Worm (Caenorhabditis elegans): ENCODE data around the gene R04F11.2.

Gene R04F11.2

DNA sequence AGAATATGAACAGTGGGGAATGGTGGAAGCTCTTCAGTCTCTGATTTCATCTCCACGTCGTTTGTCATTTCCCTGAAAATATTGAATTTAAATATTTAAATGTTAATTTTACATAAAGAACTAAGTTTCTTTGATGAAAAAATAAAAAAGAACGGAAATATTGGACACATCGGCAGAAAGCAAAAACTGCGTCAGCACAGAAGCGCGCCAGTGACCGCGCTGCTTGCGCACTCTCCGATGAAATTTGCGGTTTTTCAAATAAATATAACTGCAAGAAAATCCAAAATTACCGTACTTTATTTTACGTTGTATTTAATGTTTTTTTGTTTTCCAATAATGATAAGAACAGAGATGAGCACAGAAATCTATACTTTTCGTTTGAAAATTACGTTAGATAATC lies 26.6 kb upstream of the R04F11.2 start, which contains the start of the genes srpa-68 and srh-16 (continued):
- TF ChIP-seq ceh-30 (tag; optimal IDR thresholded peaks at IDR 0.05) (peak; percentile 72), unc-3 (GFP tag; conservative IDR thresholded peaks at IDR 0.05) (peak; percentile 54; the same call in 1 of the 2 replicates), unc-3 (tag; optimal IDR thresholded peaks at IDR 0.05) (peak; percentile 8), Y22D7AL.16 (tag; optimal IDR thresholded peaks at IDR 0.05) (peak; percentile 33), ceh-19 (GFP tag; optimal IDR thresholded peaks at IDR 0.05) (no peak), T23F11.4 (GFP tag; optimal IDR thresholded peaks at IDR 0.05) (no peak), hlh-30 (tag; optimal IDR thresholded peaks at IDR 0.05; ENCODE audit: insufficient read depth) (no peak), ceh-2 (tag; optimal IDR thresholded peaks at IDR 0.05) (peak; percentile 54), che-1 (tag; optimal IDR thresholded peaks at IDR 0.05) (peak; percentile 53), syd-9 (tag; optimal IDR thresholded peaks at IDR 0.05) (peak; percentile 38), hlh-15 (tag; optimal IDR thresholded peaks at IDR 0.05) (peak; percentile 64), eyg-1 (tag; optimal IDR thresholded peaks at IDR 0.05) (peak; percentile 29), dve-1 (tag; optimal IDR thresholded peaks at IDR 0.05) (no peak), ets-4 (tag; optimal IDR thresholded peaks at IDR 0.05) (no peak), pax-1 (tag; optimal IDR thresholded peaks at IDR 0.05) (no peak), ref-2 (tag; optimal IDR thresholded peaks at IDR 0.05) (no peak), gmeb-2 (tag; optimal IDR thresholded peaks at IDR 0.05) (peak; percentile 47), zip-5 (tag; optimal IDR thresholded peaks at IDR 0.05) (peak; percentile 14), fkh-10 (GFP tag; optimal IDR thresholded peaks at IDR 0.05) (no peak), pat-9 (tag; optimal IDR thresholded peaks at IDR 0.05) (peak; percentile 51), ama-1 (optimal IDR thresholded peaks at IDR 0.05) (no peak), hlh-6 (tag; optimal IDR thresholded peaks at IDR 0.05) (no peak), F13H6.1 (tag; optimal IDR thresholded peaks at IDR 0.05) (no peak), sox-4 (tag; optimal IDR thresholded peaks at IDR 0.05) (peak; percentile 45), hlh-8 (tag; optimal IDR thresholded peaks at IDR 0.05) (no peak), K02D7.2 (tag; optimal IDR thresholded peaks at IDR 0.05) (peak; percentile 42), madf-2 (tag; optimal IDR thresholded peaks at IDR 0.05) (peak; percentile 38), hlh-13 (GFP tag; optimal IDR thresholded peaks at IDR 0.05) (peak; percentile 33), unc-42 (tag; optimal IDR thresholded peaks at IDR 0.05) (peak; percentile 44), fkh-6 (tag; optimal IDR thresholded peaks at IDR 0.05) (peak; percentile 60), unc-55 (GFP tag; optimal IDR thresholded peaks at IDR 0.05) (peak; percentile 15), ceh-14 (tag; optimal IDR thresholded peaks at IDR 0.05) (peak; percentile 57), pha-2 (tag; optimal IDR thresholded peaks at IDR 0.05) (peak; percentile 65), ceh-31 (tag; optimal IDR thresholded peaks at IDR 0.05) (peak; percentile 42), odd-2 (tag; optimal IDR thresholded peaks at IDR 0.05) (peak; percentile 60), ceh-45 (GFP tag; IDR thresholded peaks at IDR 0.05) (peak; percentile 59; the same call in 1 of the 2 replicates), npax-4 (tag; optimal IDR thresholded peaks at IDR 0.05) (peak; percentile 33), ceh-48 (tag; optimal IDR thresholded peaks at IDR 0.05) (peak; percentile 62), unc-86 (tag; optimal IDR thresholded peaks at IDR 0.05) (peak; percentile 63), ceh-9 (tag; optimal IDR thresholded peaks at IDR 0.05) (no peak), elt-2 (tag; optimal IDR thresholded peaks at IDR 0.05) (peak; percentile 79), ceh-22 (tag; optimal IDR thresholded peaks at IDR 0.05) (no peak), C38D4.7 (GFP tag; optimal IDR thresholded peaks at IDR 0.05) (peak; percentile 49)

- TF ChIP-seq unc-3 (GFP tag; conservative IDR thresholded peaks at IDR 0.05) (no peak), unc-3 (tag; optimal IDR thresholded peaks at IDR 0.05) (no peak), sox-2 (GFP tag; IDR thresholded peaks at IDR 0.05) (no peak), unc-42 (tag; optimal IDR thresholded peaks at IDR 0.05) (no peak), ceh-22 (tag; optimal IDR thresholded peaks at IDR 0.05) (no peak), elt-2 (tag; optimal IDR thresholded peaks at IDR 0.05) (peak; percentile 21), ceh-48 (tag; optimal IDR thresholded peaks at IDR 0.05) (no peak)
Observed at ce11 chrV:12294091-12294490, 24.1 kb upstream of the R04F11.2 start.
